Fruit fly (Drosophila melanogaster): ENCODE data around the gene Xrcc2.
A peak's percentile ranks its signal among the peaks of the same experiment; 100 is the strongest.

Xrcc2 gene

dm6 chrX:18515988-18516541 lies 16.1 kb downstream of the Xrcc2 start:
- TF ChIP-seq Pdp1 (GFP tag; optimal IDR thresholded peaks at IDR 0.05) (peak; percentile 7 to 34), gt (GFP tag; IDR thresholded peaks at IDR 0.05) (no peak), Hmr (GFP tag; optimal IDR thresholded peaks at IDR 0.05) (peak; percentile 15), stwl (tag; optimal IDR thresholded peaks at IDR 0.05) (no peak), Abd-B (GFP tag; optimal IDR thresholded peaks at IDR 0.05) (no peak), Lim3 (GFP tag; IDR thresholded peaks at IDR 0.05) (no peak), CG3995 (GFP tag; optimal IDR thresholded peaks at IDR 0.05) (peak; percentile 74), bcd (GFP tag; optimal IDR thresholded peaks at IDR 0.05) (no peak), CG13775 (GFP tag; optimal IDR thresholded peaks at IDR 0.05) (peak; percentile 2), CG2889 (GFP tag; IDR thresholded peaks at IDR 0.05) (no peak), CG17385 (GFP tag; optimal IDR thresholded peaks at IDR 0.05) (peak; percentile 10), CG18262 (tag; optimal IDR thresholded peaks at IDR 0.05) (peak; percentile 35), Bgb (GFP tag; IDR thresholded peaks at IDR 0.05; ENCODE audit: partially characterized antibody) (no peak), MBD-R2 (GFP tag; IDR thresholded peaks at IDR 0.05) (peak; percentile 24; the same call in 1 of the 2 replicates), mam (GFP tag; optimal IDR thresholded peaks at IDR 0.05) (peak; percentile 49), ken (GFP tag; IDR thresholded peaks at IDR 0.05) (peak; percentile 57; the same call in 1 of the 3 replicates), CG10543 (GFP tag; optimal IDR thresholded peaks at IDR 0.05) (peak; percentile 17), prd (optimal IDR thresholded peaks at IDR 0.05) (no peak), prd (GFP tag; IDR thresholded peaks at IDR 0.05) (peak; percentile 57; the same call in 2 of the 3 replicates), CG9932 (GFP tag; IDR thresholded peaks at IDR 0.05) (peak; percentile 53; the same call in 1 of the 2 replicates), Scr (GFP tag; IDR thresholded peaks at IDR 0.05; ENCODE audit: partially characterized antibody) (no peak), CG4730 (GFP tag; IDR thresholded peaks at IDR 0.05) (no peak), shn (GFP tag; optimal IDR thresholded peaks at IDR 0.05) (peak; percentile 12), Xbp1 (GFP tag; optimal IDR thresholded peaks at IDR 0.05) (peak; percentile 1), HLH4C (GFP tag; IDR thresholded peaks at IDR 0.05; ENCODE audit: partially characterized antibody) (no peak), dimm (GFP tag; IDR thresholded peaks at IDR 0.05) (no peak), cg (GFP tag; optimal IDR thresholded peaks at IDR 0.05) (peak; percentile 90), Ptx1 (GFP tag; IDR thresholded peaks at IDR 0.05) (peak; percentile 33; the same call in 1 of the 2 replicates), Side (GFP tag; optimal IDR thresholded peaks at IDR 0.05) (peak; percentile 20), bsh (GFP tag; optimal IDR thresholded peaks at IDR 0.05) (no peak), pb (GFP tag; optimal IDR thresholded peaks at IDR 0.05) (no peak), esg (GFP tag; conservative IDR thresholded peaks at IDR 0.05) (0 out of 2 replicates have a peak, but pooled peaks have one; percentile 7), Hmx (GFP tag; optimal IDR thresholded peaks at IDR 0.05) (no peak), CG7271 (tag; optimal IDR thresholded peaks at IDR 0.05) (no peak), CG6175 (GFP tag; IDR thresholded peaks at IDR 0.05) (peak; percentile 21; the same call in 1 of the 3 replicates), Fer1 (GFP tag; optimal IDR thresholded peaks at IDR 0.05) (no peak), CG14860 (GFP tag; IDR thresholded peaks at IDR 0.05; ENCODE audit: partially characterized antibody) (no peak), Dad (GFP tag; optimal IDR thresholded peaks at IDR 0.05) (no peak), CG1832 (GFP tag; optimal IDR thresholded peaks at IDR 0.05) (peak; percentile 39), CoRest (tag; optimal IDR thresholded peaks at IDR 0.05) (peak; percentile 43), CG9817 (tag; optimal IDR thresholded peaks at IDR 0.05) (peak; percentile 15), CG15073 (GFP tag; optimal IDR thresholded peaks at IDR 0.05) (no peak), Sry-δ (GFP tag; optimal IDR thresholded peaks at IDR 0.05) (peak; percentile 6), CG18476 (GFP tag; optimal IDR thresholded peaks at IDR 0.05) (no peak), BtbVII (GFP tag; optimal IDR thresholded peaks at IDR 0.05) (no peak), CG13424 (tag; optimal IDR thresholded peaks at IDR 0.05) (peak; percentile 16), CG17361 (GFP tag; IDR thresholded peaks at IDR 0.05) (peak; percentile 34; the same call in 1 of the 3 replicates), so (GFP tag; IDR thresholded peaks at IDR 0.05) (no peak), Trl (optimal IDR thresholded peaks at IDR 0.05) (no peak), Trl (GFP tag; optimal IDR thresholded peaks at IDR 0.05) (peak; percentile 8)

Measured in whole organism, embryonic.